Fruit fly (Drosophila melanogaster) whole organism, embryonic: ENCODE measurements around the gene GstD7.
A peak's percentile ranks its signal among the peaks of the same experiment; 100 is the strongest.

ENCODE experiments used
- CG1647 ChIP-seq: fragments of 200-800 bp; sonication (Bioruptor generic); optimal IDR thresholded peaks from 3 replicates; lab custom pipeline; 2016; ENCODE audit warnings: missing biosample characterization, missing genetic modification characterization
- CG17568 ChIP-seq: fragments of 200-800 bp; sonication (Bioruptor generic); optimal IDR thresholded peaks from 2 replicates; lab custom pipeline; 2018; ENCODE audit warnings: missing biosample characterization, mild to moderate bottlenecking, missing genetic modification characterization, moderate library complexity
- CG6765 ChIP-seq: fragments of 200-800 bp; sonication (Bioruptor generic); optimal IDR thresholded peaks from 3 replicates; lab custom pipeline; 2017; ENCODE audit warnings: missing biosample characterization, mild to moderate bottlenecking, missing genetic modification characterization
- stwl ChIP-seq: fragments of 200-800 bp; sonication (Bioruptor generic); optimal IDR thresholded peaks from 3 replicates; lab custom pipeline; 2018; ENCODE audit warnings: missing biosample characterization, mild to moderate bottlenecking, missing genetic modification characterization, moderate library complexity
- tx ChIP-seq: fragments of 200-800 bp; sonication (Bioruptor generic); optimal IDR thresholded peaks from 2 replicates; lab custom pipeline; 2016; ENCODE audit warnings: missing biosample characterization, missing genetic modification characterization

DNA sequence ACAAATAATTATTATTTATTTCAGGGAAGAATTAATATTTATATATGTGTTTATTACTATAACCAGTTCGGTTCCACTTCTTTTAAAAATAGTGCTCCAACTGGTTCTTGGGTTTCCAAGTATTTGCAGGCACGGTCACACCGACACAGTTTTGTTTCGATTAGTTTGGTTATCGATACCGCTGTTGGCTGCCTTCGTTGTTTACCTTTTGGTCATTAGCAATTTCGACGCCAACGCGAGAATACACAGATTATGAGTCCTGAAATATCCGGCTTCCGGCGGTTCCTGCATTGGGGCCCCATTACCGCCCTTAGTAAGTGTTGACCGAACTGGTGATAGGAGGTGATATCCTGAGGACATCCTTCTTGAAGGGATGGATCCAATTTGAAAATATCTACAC is 29.9 kb downstream of the GstD7 start, which contains the start of gene CG5196:
- no peak for TF ChIP-seq tx (GFP tag; lab: Kevin White, UChicago)
- peak; percentile 94 for TF ChIP-seq stwl (tag; lab: Kevin White, UChicago)
- no peak for TF ChIP-seq CG1647 (GFP tag; lab: Kevin White, UChicago)
- TF ChIP-seq CG17568 (GFP tag; lab: Kevin White, UChicago): no peak
- TF ChIP-seq CG6765: no peak
